Worm (Caenorhabditis elegans) whole organism, L1 larva: ENCODE data around the gene F28H7.8.
A peak's percentile ranks its signal among the peaks of the same experiment; 100 is the strongest.

ENCODE experiments used
- C04F5.9 ChIP-seq: sonication (generic microtip); optimal IDR thresholded peaks from 2 replicates; lab custom pipeline; 2016; ENCODE audit warnings: missing genetic modification characterization, missing compliant biosample characterization
- aha-1 ChIP-seq: fragments of 150-350 bp; optimal IDR thresholded peaks from 2 replicates; lab custom pipeline; 2014; ENCODE audit warnings: missing biosample characterization, missing genetic modification characterization
- alr-1 ChIP-seq: fragments of 200-800 bp; sonication (Bioruptor generic); optimal IDR thresholded peaks from 2 replicates; lab custom pipeline; 2018; ENCODE audit warnings: borderline replicate concordance, mild to moderate bottlenecking, missing genetic modification characterization, missing compliant biosample characterization
- aly-2 ChIP-seq: fragments of 150-350 bp; optimal IDR thresholded peaks from 2 replicates; lab custom pipeline; 2014; ENCODE audit warnings: missing biosample characterization, missing genetic modification characterization
- ama-1 ChIP-seq: fragments of 150-350 bp; optimal IDR thresholded peaks from 2 replicates; lab custom pipeline; 2014
- ceh-90 ChIP-seq: sonication (generic microtip); optimal IDR thresholded peaks from 2 replicates; lab custom pipeline; 2016; ENCODE audit warnings: missing genetic modification characterization, missing compliant biosample characterization
- ces-1 ChIP-seq: fragments of 150-350 bp; optimal IDR thresholded peaks from 2 replicates; lab custom pipeline; 2014; ENCODE audit warnings: missing biosample characterization, missing genetic modification reagents, missing genetic modification characterization
- efl-1 ChIP-seq, 4 experiments: fragments of 150-350 bp; optimal IDR thresholded peaks in 3 of 4; peaks in 1 of 4; 1 replicate in 1 of 4; 2 replicates in 3 of 4; lab custom pipeline; 2014; ENCODE audit warnings: missing biosample characterization in 2 of 4, missing genetic modification characterization in 2 of 4, missing genetic modification reagents in 2 of 4
- egl-27 ChIP-seq, 2 experiments: fragments of 150-350 bp in 1 of 2; sonication (generic microtip); optimal IDR thresholded peaks; 3 replicates each; lab custom pipeline; 2017 to 2018; ENCODE audit warnings: missing biosample characterization in 2 of 2, missing genetic modification characterization in 2 of 2, missing genetic modification reagents in 2 of 2
- elt-2 ChIP-seq: sonication (generic microtip); optimal IDR thresholded peaks from 2 replicates; lab custom pipeline; 2016; ENCODE audit warnings: missing genetic modification characterization, mild to moderate bottlenecking, inconsistent platforms, missing compliant biosample characterization, missing genetic modification reagents
- ets-5 ChIP-seq: fragments of 200-800 bp; sonication (Bioruptor generic); IDR thresholded peaks from 2 replicates; pipeline ENCODE4 v1.3.6; 2022; ENCODE audit warnings: missing genetic modification characterization, missing compliant biosample characterization
- hlh-4 ChIP-seq: sonication (generic microtip); optimal IDR thresholded peaks from 2 replicates; lab custom pipeline; 2016; ENCODE audit warnings: mild to moderate bottlenecking, missing genetic modification characterization, missing compliant biosample characterization
- hpl-2 ChIP-seq: fragments of 150-350 bp; optimal IDR thresholded peaks from 2 replicates; lab custom pipeline; 2014; ENCODE audit warnings: missing biosample characterization, missing genetic modification reagents, missing genetic modification characterization
- jun-1 ChIP-seq: fragments of 150-350 bp; optimal IDR thresholded peaks from 2 replicates; lab custom pipeline; 2014; ENCODE audit warnings: missing biosample characterization, missing genetic modification reagents, missing genetic modification characterization
- lin-13 ChIP-seq: fragments of 150-350 bp; optimal IDR thresholded peaks from 2 replicates; lab custom pipeline; 2014; ENCODE audit warnings: missing biosample characterization, missing genetic modification reagents, missing genetic modification characterization
- lin-35 ChIP-seq, 2 experiments: fragments of 150-350 bp; optimal IDR thresholded peaks; 2 replicates each; lab custom pipeline; 2014; ENCODE audit warnings: missing biosample characterization in 2 of 2, missing genetic modification characterization in 2 of 2, missing genetic modification reagents in 2 of 2
- lir-3 ChIP-seq: sonication (generic microtip); optimal IDR thresholded peaks from 2 replicates; lab custom pipeline; 2016; ENCODE audit warnings: mild to moderate bottlenecking, missing genetic modification characterization, moderate library complexity, missing compliant biosample characterization; ENCODE audit not compliant: poor library complexity
- lsy-2 ChIP-seq, 2 experiments: fragments of 150-350 bp; optimal IDR thresholded peaks; 2 replicates each; lab custom pipeline; 2014; ENCODE audit warnings: missing biosample characterization in 2 of 2, missing genetic modification characterization in 2 of 2
- mab-9 ChIP-seq: fragments of 200-800 bp; sonication (Bioruptor generic); IDR thresholded peaks from 2 replicates; pipeline ENCODE4 v1.3.6; 2022; ENCODE audit warnings: missing genetic modification reagents, missing genetic modification characterization, missing compliant biosample characterization
- mdl-1 ChIP-seq, 2 experiments: fragments of 150-350 bp; optimal IDR thresholded peaks; 2 replicates each; lab custom pipeline; 2014 to 2017; ENCODE audit warnings: missing biosample characterization in 2 of 2, missing genetic modification characterization in 2 of 2, inconsistent platforms in 1 of 2
- mef-2 ChIP-seq: fragments of 150-350 bp; optimal IDR thresholded peaks from 2 replicates; lab custom pipeline; 2014; ENCODE audit warnings: missing biosample characterization, missing genetic modification characterization
- nhr-12 ChIP-seq: sonication (generic microtip); optimal IDR thresholded peaks from 2 replicates; lab custom pipeline; 2017; ENCODE audit warnings: missing biosample characterization, missing genetic modification characterization
- nhr-19 ChIP-seq: fragments of 200-800 bp; sonication (Bioruptor generic); conservative IDR thresholded peaks from 2 replicates; pipeline ENCODE4 v1.3.6; 2022; ENCODE audit warnings: missing genetic modification characterization, missing compliant biosample characterization
- nhr-20 ChIP-seq: sonication (generic microtip); optimal IDR thresholded peaks from 2 replicates; lab custom pipeline; 2016; ENCODE audit warnings: mild to moderate bottlenecking, missing genetic modification characterization, missing compliant biosample characterization
- nhr-237 ChIP-seq: fragments of 150-350 bp; optimal IDR thresholded peaks from 2 replicates; lab custom pipeline; 2014; ENCODE audit warnings: missing biosample characterization, missing genetic modification characterization
- nhr-28 ChIP-seq: fragments of 150-350 bp; optimal IDR thresholded peaks from 2 replicates; lab custom pipeline; 2014; ENCODE audit warnings: missing biosample characterization, missing genetic modification characterization
- nhr-47 ChIP-seq: sonication (generic microtip); optimal IDR thresholded peaks from 2 replicates; lab custom pipeline; 2016; ENCODE audit warnings: mild to moderate bottlenecking, missing genetic modification characterization, moderate library complexity, missing compliant biosample characterization
- nhr-71 ChIP-seq: sonication (generic microtip); optimal IDR thresholded peaks from 2 replicates; lab custom pipeline; 2016; ENCODE audit warnings: mild to moderate bottlenecking, missing genetic modification characterization, moderate library complexity, missing compliant biosample characterization
- nhr-90 ChIP-seq: sonication (generic microtip); optimal IDR thresholded peaks from 2 replicates; lab custom pipeline; 2016; ENCODE audit warnings: mild to moderate bottlenecking, missing genetic modification characterization, missing compliant biosample characterization; ENCODE audit not compliant: poor library complexity
- pag-3 ChIP-seq: sonication (generic microtip); optimal IDR thresholded peaks from 2 replicates; lab custom pipeline; 2017; ENCODE audit warnings: missing genetic modification characterization, mild to moderate bottlenecking, missing compliant biosample characterization, antibody characterized with exemption, borderline replicate concordance; ENCODE audit not compliant: insufficient read depth
- pqm-1 ChIP-seq: sonication (generic microtip); optimal IDR thresholded peaks from 3 replicates; lab custom pipeline; 2017; ENCODE audit warnings: missing biosample characterization, missing genetic modification characterization
- skn-1 ChIP-seq: fragments of 150-350 bp; optimal IDR thresholded peaks from 2 replicates; lab custom pipeline; 2014; ENCODE audit warnings: missing biosample characterization, missing genetic modification characterization
- snpc-4 ChIP-seq: fragments of 150-350 bp; optimal IDR thresholded peaks from 2 replicates; lab custom pipeline; 2014; ENCODE audit warnings: missing biosample characterization, missing genetic modification characterization
- snu-23 ChIP-seq: sonication (generic microtip); optimal IDR thresholded peaks from 2 replicates; lab custom pipeline; 2016; ENCODE audit warnings: missing genetic modification characterization, missing compliant biosample characterization
- sox-4 ChIP-seq: sonication (generic microtip); optimal IDR thresholded peaks from 2 replicates; lab custom pipeline; 2016; ENCODE audit warnings: missing genetic modification characterization, missing compliant biosample characterization
- tlp-1 ChIP-seq: fragments of 150-350 bp; optimal IDR thresholded peaks from 2 replicates; lab custom pipeline; 2014; ENCODE audit warnings: missing biosample characterization, missing genetic modification characterization
- unc-62 ChIP-seq: fragments of 150-350 bp; optimal IDR thresholded peaks from 2 replicates; lab custom pipeline; 2014; ENCODE audit warnings: missing biosample characterization, missing genetic modification reagents, missing genetic modification characterization
- unc-86 ChIP-seq: sonication (generic microtip); optimal IDR thresholded peaks from 2 replicates; lab custom pipeline; 2016; ENCODE audit warnings: missing genetic modification characterization, missing compliant biosample characterization
- unc-98 ChIP-seq: fragments of 200-800 bp; sonication (Bioruptor generic); IDR thresholded peaks from 2 replicates; pipeline ENCODE4 v1.3.6; 2022; ENCODE audit warnings: missing genetic modification characterization, missing compliant biosample characterization
- zag-1 ChIP-seq: fragments of 150-350 bp; optimal IDR thresholded peaks from 2 replicates; lab custom pipeline; 2014; ENCODE audit warnings: missing biosample characterization, missing genetic modification characterization
- zip-4 ChIP-seq: fragments of 200-800 bp; sonication (Bioruptor generic); optimal IDR thresholded peaks from 2 replicates; lab custom pipeline; 2018; ENCODE audit warnings: mild to moderate bottlenecking, missing genetic modification characterization, moderate library complexity, missing compliant biosample characterization
- ztf-4 ChIP-seq: fragments of 150-350 bp; optimal IDR thresholded peaks from 2 replicates; lab custom pipeline; 2014; ENCODE audit warnings: missing biosample characterization, missing genetic modification characterization

Gene F28H7.8

ce11 chrV:10798090-10798489 lies 39.3 kb downstream of the F28H7.8 start, which contains the start of gene srh-184:
Gene srh-184, minus strand, starts transcription at chrV:10798190.
- TF ChIP-seq unc-86 (tag; lab: Kevin White, UChicago): no peak
- TF ChIP-seq tlp-1: no peak
- no peak for TF ChIP-seq ces-1 (GFP tag; lab: Kevin White, UChicago)
- TF ChIP-seq mab-9 (GFP tag; lab: Robert Waterston, UW): no peak
- TF ChIP-seq mef-2: no peak
- TF ChIP-seq lsy-2 (tag; optimal IDR thresholded peaks at IDR 0.05; lab: Kevin White, UChicago): no peak
- no peak for TF ChIP-seq pqm-1
- TF ChIP-seq nhr-20 (tag; lab: Kevin White, UChicago): no peak
- TF ChIP-seq nhr-12 (tag; lab: Kevin White, UChicago): no peak
- TF ChIP-seq unc-98 (GFP tag; lab: Robert Waterston, UW): no peak
- no peak for TF ChIP-seq lin-13 (GFP tag; lab: Kevin White, UChicago)
- no peak for TF ChIP-seq lir-3 (tag; lab: Kevin White, UChicago)
- no peak for TF ChIP-seq nhr-19 (GFP tag; lab: Robert Waterston, UW)
- no peak for TF ChIP-seq alr-1 (tag; lab: Kevin White, UChicago)
- no peak for TF ChIP-seq ceh-90 (tag; lab: Kevin White, UChicago)
- no peak for TF ChIP-seq zip-4 (GFP tag; lab: Kevin White, UChicago)

ce11 chrV:10801154-10801553 lies 42.4 kb downstream of the F28H7.8 start, which contains the start of gene D1054.18:
Gene D1054.18, minus strand, starts transcription at chrV:10801198.
- TF ChIP-seq ztf-4 (tag; lab: Kevin White, UChicago) (no peak), zip-4 (GFP tag; lab: Kevin White, UChicago) (no peak), nhr-20 (tag; lab: Kevin White, UChicago) (peak; percentile 0), efl-1 (optimal IDR thresholded peaks at IDR 0.05; lab: Kevin White, UChicago) (no peak), efl-1 (GFP tag; optimal IDR thresholded peaks at IDR 0.05 in 1 of 2; lab: Kevin White, UChicago) (peak in 1 of 2 experiments; percentile 75), elt-2 (tag; lab: Kevin White, UChicago) (peak; percentile 94), C04F5.9 (no peak), hlh-4 (tag; lab: Kevin White, UChicago) (no peak), pqm-1 (peak; percentile 59), nhr-90 (tag; lab: Kevin White, UChicago) (peak; percentile 12), nhr-71 (tag; lab: Kevin White, UChicago) (peak; percentile 25), lir-3 (tag; lab: Kevin White, UChicago) (no peak), skn-1 (tag; lab: Kevin White, UChicago) (no peak), nhr-28 (tag; lab: Kevin White, UChicago) (no peak), mdl-1 (tag; optimal IDR thresholded peaks at IDR 0.05; lab: Kevin White, UChicago) (peak in 1 of 2 experiments; percentile 15), snpc-4 (tag; lab: Kevin White, UChicago) (no peak), nhr-237 (tag; lab: Kevin White, UChicago) (no peak), aly-2 (tag; lab: Kevin White, UChicago) (no peak), hpl-2 (GFP tag; lab: Kevin White, UChicago) (no peak), jun-1 (no peak), lsy-2 (tag; optimal IDR thresholded peaks at IDR 0.05; lab: Kevin White, UChicago) (no peak), nhr-47 (tag; lab: Kevin White, UChicago) (no peak), lin-35 (GFP tag; optimal IDR thresholded peaks at IDR 0.05; lab: Kevin White, UChicago) (peak in 1 of 2 experiments; percentile 28), egl-27 (tag; optimal IDR thresholded peaks at IDR 0.05; lab: Kevin White, UChicago) (no peak)

- TF ChIP-seq pqm-1 (peak; percentile 76), unc-62 (GFP tag; lab: Kevin White, UChicago) (no peak), snu-23 (no peak), nhr-90 (tag; lab: Kevin White, UChicago) (peak; percentile 41), aha-1 (tag; lab: Kevin White, UChicago) (no peak), zag-1 (tag; lab: Kevin White, UChicago) (no peak), ets-5 (GFP tag; lab: Robert Waterston, UW) (no peak), elt-2 (tag; lab: Kevin White, UChicago) (peak; percentile 98), lin-13 (GFP tag; lab: Kevin White, UChicago) (no peak), sox-4 (tag; lab: Kevin White, UChicago) (no peak), nhr-71 (tag; lab: Kevin White, UChicago) (peak; percentile 47), nhr-20 (tag; lab: Kevin White, UChicago) (peak; percentile 10), ama-1 (lab: Kevin White, UChicago) (no peak), lin-35 (GFP tag; optimal IDR thresholded peaks at IDR 0.05; lab: Kevin White, UChicago) (peak in 1 of 2 experiments; percentile 12), pag-3 (tag; lab: Kevin White, UChicago) (no peak)
Measured at ce11 chrV:10802060-10802459, 43.3 kb downstream of the F28H7.8 start.
